Worm (Caenorhabditis elegans) whole organism, L2 larva: ENCODE data around the gene B0410.3.

Experiments used
- C34F6.9 ChIP-seq: fragments of 150-350 bp; optimal IDR thresholded peaks from 2 replicates; lab custom pipeline; 2014; ENCODE audit warnings: missing biosample characterization, missing genetic modification characterization
- F13H6.1 ChIP-seq: sonication (generic microtip); optimal IDR thresholded peaks from 2 replicates; lab custom pipeline; 2016; ENCODE audit warnings: missing genetic modification characterization, missing compliant biosample characterization
- R02D3.7 ChIP-seq: fragments of 150-350 bp; optimal IDR thresholded peaks from 2 replicates; lab custom pipeline; 2014; ENCODE audit warnings: missing biosample characterization, missing genetic modification characterization
- Y55F3AM.14 ChIP-seq: fragments of 200-800 bp; sonication (Bioruptor generic); optimal IDR thresholded peaks from 2 replicates; lab custom pipeline; 2018; ENCODE audit warnings: mild to moderate bottlenecking, missing genetic modification characterization, missing compliant biosample characterization
- ZK546.5 ChIP-seq: sonication (generic microtip); optimal IDR thresholded peaks from 2 replicates; lab custom pipeline; 2017; ENCODE audit warnings: missing biosample characterization, missing genetic modification characterization
- alr-1 ChIP-seq: fragments of 150-350 bp; optimal IDR thresholded peaks from 2 replicates; lab custom pipeline; 2014; ENCODE audit warnings: missing biosample characterization, missing genetic modification characterization
- aly-2 ChIP-seq: fragments of 150-350 bp; optimal IDR thresholded peaks from 2 replicates; lab custom pipeline; 2014; ENCODE audit warnings: missing biosample characterization, missing genetic modification characterization
- ama-1 ChIP-seq: fragments of 150-350 bp; optimal IDR thresholded peaks from 2 replicates; lab custom pipeline; 2018; ENCODE audit warnings: inconsistent platforms
- blmp-1 ChIP-seq: sonication (generic microtip); optimal IDR thresholded peaks from 2 replicates; lab custom pipeline; 2017; ENCODE audit warnings: missing genetic modification characterization, mild to moderate bottlenecking, missing compliant biosample characterization, antibody characterized with exemption, moderate library complexity; ENCODE audit not compliant: insufficient read depth
- ceh-82 ChIP-seq: fragments of 150-350 bp; optimal IDR thresholded peaks from 2 replicates; lab custom pipeline; 2014; ENCODE audit warnings: missing biosample characterization, missing genetic modification characterization
- crh-2 ChIP-seq: sonication (generic microtip); optimal IDR thresholded peaks from 2 replicates; lab custom pipeline; 2017; ENCODE audit warnings: missing biosample characterization, missing genetic modification characterization
- dmd-4 ChIP-seq: sonication (generic microtip); optimal IDR thresholded peaks from 2 replicates; lab custom pipeline; 2017; ENCODE audit warnings: missing biosample characterization, missing genetic modification characterization
- egl-27 ChIP-seq: sonication (generic microtip); optimal IDR thresholded peaks from 3 replicates; lab custom pipeline; 2017; ENCODE audit warnings: missing biosample characterization, missing genetic modification reagents, missing genetic modification characterization
- elt-3 ChIP-seq: sonication (generic microtip); optimal IDR thresholded peaks from 2 replicates; lab custom pipeline; 2017; ENCODE audit warnings: missing biosample characterization, missing genetic modification characterization
- fos-1 ChIP-seq: fragments of 150-350 bp; optimal IDR thresholded peaks from 2 replicates; lab custom pipeline; 2014; ENCODE audit warnings: missing biosample characterization, missing genetic modification characterization
- gmeb-1 ChIP-seq: fragments of 150-350 bp; optimal IDR thresholded peaks from 2 replicates; lab custom pipeline; 2014; ENCODE audit warnings: missing biosample characterization, missing genetic modification characterization
- lin-11 ChIP-seq: fragments of 150-350 bp; sonication (generic microtip); optimal IDR thresholded peaks from 2 replicates; lab custom pipeline; 2014; ENCODE audit warnings: missing biosample characterization, missing genetic modification characterization, inconsistent platforms, mixed read lengths
- lin-13 ChIP-seq: fragments of 150-350 bp; optimal IDR thresholded peaks from 2 replicates; lab custom pipeline; 2014; ENCODE audit warnings: missing biosample characterization, missing genetic modification reagents, missing genetic modification characterization
- lin-39 ChIP-seq: fragments of 150-350 bp; optimal IDR thresholded peaks from 2 replicates; lab custom pipeline; 2014; ENCODE audit warnings: missing biosample characterization, missing genetic modification reagents, missing genetic modification characterization
- lsy-2 ChIP-seq, 2 experiments: fragments of 150-350 bp in 1 of 2; sonication (generic microtip) in 1 of 2; optimal IDR thresholded peaks; 2 replicates each; lab custom pipeline; 2014 to 2017; ENCODE audit warnings: missing biosample characterization in 2 of 2, missing genetic modification characterization in 2 of 2
- mab-5 ChIP-seq: fragments of 150-350 bp; optimal IDR thresholded peaks from 2 replicates; lab custom pipeline; 2014; ENCODE audit warnings: missing biosample characterization, missing genetic modification characterization
- mbf-1 ChIP-seq: sonication (generic microtip); optimal IDR thresholded peaks from 2 replicates; lab custom pipeline; 2017; ENCODE audit warnings: missing biosample characterization, missing genetic modification characterization
- mdl-1 ChIP-seq, 2 experiments: fragments of 150-350 bp in 1 of 2; sonication (generic microtip) in 1 of 2; optimal IDR thresholded peaks; 2 replicates each; lab custom pipeline; 2017; ENCODE audit warnings: missing biosample characterization in 2 of 2, missing genetic modification characterization in 2 of 2
- nhr-10 ChIP-seq: sonication (generic microtip); optimal IDR thresholded peaks from 2 replicates; lab custom pipeline; 2017; ENCODE audit warnings: missing biosample characterization, missing genetic modification characterization
- nhr-11 ChIP-seq: fragments of 150-350 bp; optimal IDR thresholded peaks from 2 replicates; lab custom pipeline; 2014; ENCODE audit warnings: missing biosample characterization, missing genetic modification characterization
- nhr-12 ChIP-seq: fragments of 150-350 bp; optimal IDR thresholded peaks from 2 replicates; lab custom pipeline; 2014; ENCODE audit warnings: missing biosample characterization, missing genetic modification characterization
- nhr-129 ChIP-seq: fragments of 150-350 bp; optimal IDR thresholded peaks from 2 replicates; lab custom pipeline; 2014; ENCODE audit warnings: missing biosample characterization, missing genetic modification characterization
- nhr-21 ChIP-seq: fragments of 150-350 bp; optimal IDR thresholded peaks from 2 replicates; lab custom pipeline; 2014; ENCODE audit warnings: missing biosample characterization, missing genetic modification characterization
- nhr-23 ChIP-seq: fragments of 150-350 bp; optimal IDR thresholded peaks from 2 replicates; lab custom pipeline; 2014; ENCODE audit warnings: missing biosample characterization, missing genetic modification reagents, missing genetic modification characterization
- nhr-237 ChIP-seq: fragments of 150-350 bp; optimal IDR thresholded peaks from 2 replicates; lab custom pipeline; 2014; ENCODE audit warnings: missing biosample characterization, missing genetic modification characterization
- nhr-25 ChIP-seq: fragments of 150-350 bp; sonication (generic microtip); optimal IDR thresholded peaks from 3 replicates; lab custom pipeline; 2014; ENCODE audit warnings: missing biosample characterization, missing genetic modification characterization
- nhr-6 ChIP-seq: fragments of 150-350 bp; optimal IDR thresholded peaks from 2 replicates; lab custom pipeline; 2014; ENCODE audit warnings: missing biosample characterization, missing genetic modification characterization
- nhr-77 ChIP-seq: fragments of 150-350 bp; optimal IDR thresholded peaks from 2 replicates; lab custom pipeline; 2014; ENCODE audit warnings: missing biosample characterization, missing genetic modification characterization
- peb-1 ChIP-seq: fragments of 150-350 bp; optimal IDR thresholded peaks from 2 replicates; lab custom pipeline; 2014; ENCODE audit warnings: missing biosample characterization, missing genetic modification characterization
- sem-4 ChIP-seq: fragments of 150-350 bp; optimal IDR thresholded peaks from 2 replicates; lab custom pipeline; 2014; ENCODE audit warnings: missing biosample characterization, missing genetic modification reagents, missing genetic modification characterization
- skn-1 ChIP-seq: sonication (generic microtip); optimal IDR thresholded peaks from 2 replicates; lab custom pipeline; 2017; ENCODE audit warnings: missing biosample characterization, missing genetic modification characterization
- sma-3 ChIP-seq: sonication (generic microtip); optimal IDR thresholded peaks from 2 replicates; lab custom pipeline; 2016; ENCODE audit warnings: missing genetic modification reagents, missing genetic modification characterization, missing compliant biosample characterization
- sma-9 ChIP-seq, 2 experiments: fragments of 150-350 bp in 1 of 2; sonication (generic microtip) in 1 of 2; optimal IDR thresholded peaks; 2 replicates each; lab custom pipeline; 2014 to 2016; ENCODE audit warnings: missing genetic modification characterization in 2 of 2, mild to moderate bottlenecking in 1 of 2, missing biosample characterization in 1 of 2, missing compliant biosample characterization in 1 of 2, missing genetic modification reagents in 1 of 2, moderate library complexity in 1 of 2
- snpc-4 ChIP-seq: fragments of 150-350 bp; optimal IDR thresholded peaks from 2 replicates; lab custom pipeline; 2014; ENCODE audit warnings: missing biosample characterization, missing genetic modification characterization
- unc-39 ChIP-seq: fragments of 150-350 bp; optimal IDR thresholded peaks from 2 replicates; lab custom pipeline; 2014; ENCODE audit warnings: missing biosample characterization, missing genetic modification characterization
- unc-55 ChIP-seq: fragments of 150-350 bp; sonication (generic microtip); optimal IDR thresholded peaks from 3 replicates; lab custom pipeline; 2014; ENCODE audit warnings: missing biosample characterization, missing genetic modification reagents, missing genetic modification characterization
- unc-62 ChIP-seq: fragments of 150-350 bp; optimal IDR thresholded peaks from 2 replicates; lab custom pipeline; 2014; ENCODE audit warnings: missing biosample characterization, missing genetic modification reagents, missing genetic modification characterization
- zag-1 ChIP-seq: fragments of 150-350 bp; optimal IDR thresholded peaks from 2 replicates; lab custom pipeline; 2014; ENCODE audit warnings: missing biosample characterization, missing genetic modification characterization
- ztf-11 ChIP-seq: sonication (generic microtip); optimal IDR thresholded peaks from 2 replicates; lab custom pipeline; 2017; ENCODE audit warnings: missing biosample characterization, missing genetic modification characterization
- ztf-4 ChIP-seq: fragments of 150-350 bp; optimal IDR thresholded peaks from 2 replicates; lab custom pipeline; 2014; ENCODE audit warnings: missing biosample characterization, missing genetic modification characterization

Gene B0410.3

ce11 chrX:2891141-2891739 lies at the start of gene B0410.3:
B0410.3 (minus strand) TSS chrX:2891491.
- peak; percentile 65 for TF ChIP-seq egl-27 (tag; lab: Kevin White, UChicago)
- no peak for TF ChIP-seq gmeb-1 (tag; lab: Kevin White, UChicago)
- TF ChIP-seq unc-62 (GFP tag; lab: Kevin White, UChicago), result no peak
- TF ChIP-seq dmd-4 (tag; lab: Kevin White, UChicago), result no peak
- TF ChIP-seq C34F6.9, result peak; percentile 17
- no peak for TF ChIP-seq nhr-23 (tag; lab: Kevin White, UChicago)
- TF ChIP-seq aly-2 (tag; lab: Kevin White, UChicago), result no peak
- no peak for TF ChIP-seq ZK546.5 (tag; lab: Kevin White, UChicago)
- no peak for TF ChIP-seq unc-39 (tag; lab: Kevin White, UChicago)
- no peak for TF ChIP-seq nhr-12 (tag; lab: Kevin White, UChicago)
- peak; percentile 58 for TF ChIP-seq ztf-4
- peak; percentile 75 for TF ChIP-seq ama-1 (lab: Kevin White, UChicago)
- TF ChIP-seq sem-4 (tag; lab: Kevin White, UChicago), result peak; percentile 59
- TF ChIP-seq lin-11 (tag; lab: Kevin White, UChicago), result no peak
- TF ChIP-seq nhr-25 (tag; lab: Kevin White, UChicago), result peak; percentile 92
- peak; percentile 74 for TF ChIP-seq sma-3 (GFP tag; lab: Kevin White, UChicago)
- peak; percentile 53 to 66 for TF ChIP-seq mdl-1 (tag; optimal IDR thresholded peaks at IDR 0.05; lab: Kevin White, UChicago)
- TF ChIP-seq blmp-1 (tag; lab: Kevin White, UChicago), result peak; percentile 81
- TF ChIP-seq nhr-21, result peak; percentile 94
- no peak for TF ChIP-seq R02D3.7
- peak; percentile 94 for TF ChIP-seq sma-9 (GFP tag; optimal IDR thresholded peaks at IDR 0.05; lab: Kevin White, UChicago)
- no peak for TF ChIP-seq sma-9 (tag; optimal IDR thresholded peaks at IDR 0.05; lab: Kevin White, UChicago)
- TF ChIP-seq nhr-6 (tag; lab: Kevin White, UChicago), result peak; percentile 51
- peak; percentile 90 for TF ChIP-seq nhr-129 (tag; lab: Kevin White, UChicago)
- TF ChIP-seq ceh-82 (tag; lab: Kevin White, UChicago), result no peak
- TF ChIP-seq mab-5 (tag; lab: Kevin White, UChicago), result no peak
- no peak for TF ChIP-seq unc-55
- peak in 1 of 2 experiments; percentile 47 for TF ChIP-seq lsy-2 (tag; optimal IDR thresholded peaks at IDR 0.05; lab: Kevin White, UChicago)
- TF ChIP-seq peb-1 (tag; lab: Kevin White, UChicago), result no peak
- TF ChIP-seq F13H6.1 (tag; lab: Kevin White, UChicago), result peak; percentile 31
- no peak for TF ChIP-seq zag-1 (tag; lab: Kevin White, UChicago)
- peak; percentile 53 for TF ChIP-seq crh-2

ce11 chrX:2940572-2940971 lies 49.3 kb upstream of the B0410.3 start, which contains the start of gene pfk-1.1:
pfk-1.1 (plus strand) TSS chrX:2940872.
- TF ChIP-seq ama-1 (lab: Kevin White, UChicago) (no peak), lin-39 (tag; lab: Kevin White, UChicago) (no peak), nhr-12 (tag; lab: Kevin White, UChicago) (no peak), nhr-25 (tag; lab: Kevin White, UChicago) (no peak), nhr-237 (tag; lab: Kevin White, UChicago) (no peak), nhr-6 (tag; lab: Kevin White, UChicago) (no peak), nhr-129 (tag; lab: Kevin White, UChicago) (no peak), alr-1 (tag; lab: Kevin White, UChicago) (no peak), nhr-11 (tag; lab: Kevin White, UChicago) (no peak), ztf-11 (tag; lab: Kevin White, UChicago) (no peak), ceh-82 (tag; lab: Kevin White, UChicago) (no peak), lin-11 (tag; lab: Kevin White, UChicago) (no peak), F13H6.1 (tag; lab: Kevin White, UChicago) (no peak), mbf-1 (tag; lab: Kevin White, UChicago) (no peak)

ce11 chrX:2939526-2939925 lies 48.2 kb upstream of the B0410.3 start:
- TF ChIP-seq ceh-82 (tag; lab: Kevin White, UChicago) (no peak), mbf-1 (tag; lab: Kevin White, UChicago) (no peak), nhr-6 (tag; lab: Kevin White, UChicago) (no peak), sem-4 (tag; lab: Kevin White, UChicago) (no peak), lin-39 (tag; lab: Kevin White, UChicago) (no peak), snpc-4 (tag; lab: Kevin White, UChicago) (no peak), F13H6.1 (tag; lab: Kevin White, UChicago) (peak; percentile 9), lin-13 (GFP tag; lab: Kevin White, UChicago) (no peak), zag-1 (tag; lab: Kevin White, UChicago) (peak; percentile 18), ztf-11 (tag; lab: Kevin White, UChicago) (no peak), nhr-77 (tag; lab: Kevin White, UChicago) (no peak), nhr-10 (tag; lab: Kevin White, UChicago) (no peak), blmp-1 (tag; lab: Kevin White, UChicago) (no peak), fos-1 (tag; lab: Kevin White, UChicago) (no peak), unc-62 (GFP tag; lab: Kevin White, UChicago) (no peak), R02D3.7 (no peak), crh-2 (peak; percentile 28), unc-39 (tag; lab: Kevin White, UChicago) (no peak), Y55F3AM.14 (GFP tag; lab: Kevin White, UChicago) (no peak), skn-1 (no peak), egl-27 (tag; lab: Kevin White, UChicago) (no peak), lsy-2 (tag; optimal IDR thresholded peaks at IDR 0.05; lab: Kevin White, UChicago) (peak in 1 of 2 experiments; percentile 12), nhr-129 (tag; lab: Kevin White, UChicago) (peak; percentile 33), nhr-21 (no peak), mab-5 (tag; lab: Kevin White, UChicago) (no peak), elt-3 (tag; lab: Kevin White, UChicago) (no peak), nhr-12 (tag; lab: Kevin White, UChicago) (no peak), C34F6.9 (peak; percentile 12), nhr-11 (tag; lab: Kevin White, UChicago) (no peak)
